Worm (Caenorhabditis elegans) whole organism, mixed stage, embryonic: Measurements from ENCODE around the gene K10C2.7.

Experiments used
- ces-1 ChIP-seq: fragments of 150-350 bp; optimal IDR thresholded peaks from 2 replicates; lab custom pipeline; 2014; ENCODE audit warnings: missing biosample characterization, missing genetic modification reagents, missing genetic modification characterization
- cnd-1 ChIP-seq: fragments of 200-800 bp; sonication (Bioruptor generic); optimal IDR thresholded peaks from 2 replicates; lab custom pipeline; 2018; ENCODE audit warnings: mild to moderate bottlenecking, missing genetic modification characterization, missing compliant biosample characterization
- elt-1 ChIP-seq: sonication (generic microtip); optimal IDR thresholded peaks from 2 replicates; lab custom pipeline; 2017; ENCODE audit warnings: missing genetic modification characterization, mild to moderate bottlenecking, missing compliant biosample characterization, antibody characterized with exemption, moderate library complexity, borderline replicate concordance; ENCODE audit not compliant: insufficient read depth
- lin-32 ChIP-seq: fragments of 200-800 bp; sonication (Bioruptor generic); optimal IDR thresholded peaks from 2 replicates; lab custom pipeline; 2018; ENCODE audit warnings: mild to moderate bottlenecking, missing genetic modification characterization, missing compliant biosample characterization
- sptf-1 ChIP-seq: sonication (generic microtip); optimal IDR thresholded peaks from 2 replicates; lab custom pipeline; 2017; ENCODE audit warnings: mild to moderate bottlenecking, missing genetic modification characterization, moderate library complexity, missing compliant biosample characterization
- tbx-8 ChIP-seq: fragments of 200-800 bp; sonication (Bioruptor generic); optimal IDR thresholded peaks from 2 replicates; lab custom pipeline; 2018; ENCODE audit warnings: mild to moderate bottlenecking, missing genetic modification characterization, moderate library complexity, missing compliant biosample characterization
- unc-39 ChIP-seq: fragments of 150-350 bp; optimal IDR thresholded peaks from 2 replicates; lab custom pipeline; 2014; ENCODE audit warnings: missing biosample characterization, missing genetic modification characterization
- unc-62 ChIP-seq: fragments of 150-350 bp; optimal IDR thresholded peaks from 2 replicates; lab custom pipeline; 2014; ENCODE audit warnings: missing biosample characterization, missing genetic modification reagents, missing genetic modification characterization
- ztf-11 ChIP-seq: fragments of 150-350 bp; optimal IDR thresholded peaks from 2 replicates; lab custom pipeline; 2014; ENCODE audit warnings: missing biosample characterization, missing genetic modification characterization

DNA sequence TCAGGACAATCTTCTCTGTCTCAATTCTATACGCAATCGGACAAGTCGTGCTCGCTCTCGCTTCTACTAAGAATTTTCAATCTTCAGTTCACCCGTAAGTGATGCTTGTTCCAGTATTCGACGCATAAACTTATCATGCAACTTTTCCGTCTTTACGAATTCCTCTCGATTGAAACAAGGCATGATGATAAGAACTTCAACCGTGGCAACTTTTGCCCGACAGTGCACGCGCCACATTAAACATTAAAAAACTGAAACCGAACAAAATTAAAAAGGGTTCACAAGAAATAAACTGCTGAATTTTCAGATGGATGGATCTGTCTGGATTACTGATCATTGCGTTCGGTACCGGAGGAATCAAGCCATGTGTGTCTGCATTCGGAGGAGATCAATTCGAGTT, 15.2 kb upstream of the K10C2.7 start:
- no peak for TF ChIP-seq tbx-8
- TF ChIP-seq unc-62, result no peak
- TF ChIP-seq unc-39 (tag; lab: Kevin White, UChicago), result no peak
- no peak for TF ChIP-seq elt-1 (tag; lab: Kevin White, UChicago)
- TF ChIP-seq ztf-11, result no peak
- no peak for TF ChIP-seq cnd-1 (tag; lab: Kevin White, UChicago)
- TF ChIP-seq lin-32, result no peak
- TF ChIP-seq ces-1 (GFP tag; lab: Kevin White, UChicago), result no peak
- TF ChIP-seq sptf-1, result no peak
